Worm (Caenorhabditis elegans): ENCODE measurements around the gene pst-2.
A peak's percentile ranks its signal among the peaks of the same experiment; 100 is the strongest.

Gene pst-2

ce11 chrIII:5719832-5720194, 39.6 kb downstream of the pst-2 start:
- TF ChIP-seq him-1 (tag; optimal IDR thresholded peaks at IDR 0.05) (no peak), dao-5 (tag; optimal IDR thresholded peaks at IDR 0.05) (no peak), W03F9.2 (tag; optimal IDR thresholded peaks at IDR 0.05) (no peak)

ce11 chrIII:5720266-5721019, 40.2 kb downstream of the pst-2 start:
- TF ChIP-seq him-1 (tag; optimal IDR thresholded peaks at IDR 0.05) (no peak), W03F9.2 (tag; optimal IDR thresholded peaks at IDR 0.05) (no peak), dao-5 (tag; optimal IDR thresholded peaks at IDR 0.05) (no peak)

- no peak for TF ChIP-seq dao-5 (tag; optimal IDR thresholded peaks at IDR 0.05)
- no peak for TF ChIP-seq W03F9.2 (tag; optimal IDR thresholded peaks at IDR 0.05)
- no peak for TF ChIP-seq him-1 (tag; optimal IDR thresholded peaks at IDR 0.05)
Observed at ce11 chrIII:5721488-5721887, 41.3 kb downstream of the pst-2 start.

- peak; percentile 76 for TF ChIP-seq W03F9.2 (tag; optimal IDR thresholded peaks at IDR 0.05)
- no peak for TF ChIP-seq him-1 (tag; optimal IDR thresholded peaks at IDR 0.05)
Observed at ce11 chrIII:5721888-5722287, 41.7 kb downstream of the pst-2 start.

- TF ChIP-seq him-1 (tag; optimal IDR thresholded peaks at IDR 0.05) (no peak), W03F9.2 (tag; optimal IDR thresholded peaks at IDR 0.05) (no peak), dao-5 (tag; optimal IDR thresholded peaks at IDR 0.05) (no peak)
Observed at ce11 chrIII:5722550-5722949, 42.3 kb downstream of the pst-2 start, which contains the start of gene wrm-1. wrm-1 (plus strand) TSS chrIII:5722850.

- TF ChIP-seq W03F9.2 (tag; optimal IDR thresholded peaks at IDR 0.05) (peak; percentile 39), dao-5 (tag; optimal IDR thresholded peaks at IDR 0.05) (no peak), him-1 (tag; optimal IDR thresholded peaks at IDR 0.05) (no peak)
Observed at ce11 chrIII:5727827-5728226, 47.6 kb downstream of the pst-2 start, which contains the start of gene egg-1. egg-1 (plus strand) TSS chrIII:5728180.

- TF ChIP-seq him-1 (tag; optimal IDR thresholded peaks at IDR 0.05) (no peak), dao-5 (tag; optimal IDR thresholded peaks at IDR 0.05) (no peak), W03F9.2 (tag; optimal IDR thresholded peaks at IDR 0.05) (no peak)
Observed at ce11 chrIII:5729367-5729766, 49.1 kb downstream of the pst-2 start.

- TF ChIP-seq W03F9.2 (tag; optimal IDR thresholded peaks at IDR 0.05) (no peak), him-1 (tag; optimal IDR thresholded peaks at IDR 0.05) (no peak), dao-5 (tag; optimal IDR thresholded peaks at IDR 0.05) (no peak)
Observed at ce11 chrIII:5730041-5730440, 49.8 kb downstream of the pst-2 start.

- TF ChIP-seq him-1 (tag; optimal IDR thresholded peaks at IDR 0.05): no peak
- TF ChIP-seq W03F9.2 (tag; optimal IDR thresholded peaks at IDR 0.05): no peak
- TF ChIP-seq dao-5 (tag; optimal IDR thresholded peaks at IDR 0.05): no peak
Observed at ce11 chrIII:5730980-5731636, 50.9 kb downstream of the pst-2 start, which contains the start of the genes B0244.9 and B0244.7. B0244.9 (minus strand) TSS chrIII:5731030. B0244.7 (plus strand) TSS chrIII:5731501.

All from whole organism, L4/young adult.